Fruit fly (Drosophila melanogaster) whole organism, prepupa: ENCODE results near the gene CG2839.
A peak's percentile ranks its signal among the peaks of the same experiment; 100 is the strongest.

Experiments used
- Blimp-1 ChIP-seq: fragments of 200-800 bp; sonication (Bioruptor generic); optimal IDR thresholded peaks from 3 replicates; lab custom pipeline; 2017; ENCODE audit warnings: missing biosample characterization, missing genetic modification characterization, mild to moderate bottlenecking, moderate library complexity, missing genetic modification reagents
- CG10669 ChIP-seq: fragments of 200-800 bp; sonication (Bioruptor generic); optimal IDR thresholded peaks from 3 replicates; lab custom pipeline; 2018; ENCODE audit warnings: missing biosample characterization, mild to moderate bottlenecking, missing genetic modification characterization, moderate library complexity
- CG11762 ChIP-seq: fragments of 200-800 bp; sonication (Bioruptor generic); optimal IDR thresholded peaks from 3 replicates; lab custom pipeline; 2016; ENCODE audit warnings: missing biosample characterization, missing genetic modification characterization; ENCODE audit not compliant: insufficient read depth
- CG11902 ChIP-seq: fragments of 200-800 bp; sonication (Bioruptor generic); optimal IDR thresholded peaks from 3 replicates; lab custom pipeline; 2016; ENCODE audit warnings: missing biosample characterization, missing genetic modification characterization
- CG15336 ChIP-seq: fragments of 200-800 bp; sonication (Bioruptor generic); IDR thresholded peaks from 2 replicates; pipeline ENCODE4 v1.3.6; 2022; ENCODE audit warnings: missing biosample characterization, missing genetic modification characterization
- CG1621 ChIP-seq: fragments of 200-800 bp; sonication (Bioruptor generic); optimal IDR thresholded peaks from 3 replicates; lab custom pipeline; 2018; ENCODE audit warnings: missing biosample characterization, mild to moderate bottlenecking, missing genetic modification characterization
- CG16779 ChIP-seq: fragments of 200-800 bp; sonication (Bioruptor generic); optimal IDR thresholded peaks from 3 replicates; lab custom pipeline; 2017; ENCODE audit warnings: missing biosample characterization, mild to moderate bottlenecking, missing genetic modification characterization
- CG3032 ChIP-seq: fragments of 200-800 bp; optimal IDR thresholded peaks from 2 replicates; lab custom pipeline; 2019; ENCODE audit warnings: missing biosample characterization, mild to moderate bottlenecking, missing genetic modification characterization, moderate library complexity
- CG32006 ChIP-seq: fragments of 200-800 bp; sonication (Bioruptor generic); optimal IDR thresholded peaks from 3 replicates; lab custom pipeline; 2017; ENCODE audit warnings: missing biosample characterization, mild to moderate bottlenecking, missing genetic modification characterization
- CG34406 ChIP-seq: fragments of 200-800 bp; sonication (Bioruptor generic); optimal IDR thresholded peaks from 3 replicates; lab custom pipeline; 2016; ENCODE audit warnings: missing biosample characterization, missing genetic modification characterization
- CG3919 ChIP-seq: fragments of 200-800 bp; sonication (Bioruptor generic); optimal IDR thresholded peaks from 3 replicates; lab custom pipeline; 2016; ENCODE audit warnings: missing biosample characterization, missing genetic modification characterization
- CG4318 ChIP-seq: fragments of 200-800 bp; sonication (Bioruptor generic); optimal IDR thresholded peaks from 3 replicates; lab custom pipeline; 2017; ENCODE audit warnings: missing biosample characterization, mild to moderate bottlenecking, missing genetic modification characterization
- CG6163 ChIP-seq: fragments of 200-800 bp; sonication (Bioruptor generic); IDR thresholded peaks from 3 replicates; pipeline ENCODE4 v1.3.6; 2022; ENCODE audit warnings: missing biosample characterization, missing genetic modification characterization
- CG6276 ChIP-seq: fragments of 200-800 bp; sonication (Bioruptor generic); optimal IDR thresholded peaks from 2 replicates; lab custom pipeline; 2017; ENCODE audit warnings: missing biosample characterization, mild to moderate bottlenecking, missing genetic modification characterization
- CG6792 ChIP-seq: fragments of 200-800 bp; sonication (Bioruptor generic); optimal IDR thresholded peaks from 3 replicates; lab custom pipeline; 2016; ENCODE audit warnings: missing biosample characterization, missing genetic modification characterization
- CG6854 ChIP-seq: fragments of 200-800 bp; sonication (Bioruptor generic); optimal IDR thresholded peaks from 2 replicates; lab custom pipeline; 2017; ENCODE audit warnings: missing biosample characterization, mild to moderate bottlenecking, missing genetic modification characterization
- CG7368 ChIP-seq: fragments of 200-800 bp; sonication (Bioruptor generic); optimal IDR thresholded peaks from 3 replicates; lab custom pipeline; 2016; ENCODE audit warnings: missing biosample characterization, missing genetic modification characterization
- CG8119 ChIP-seq: fragments of 200-800 bp; sonication (Bioruptor generic); IDR thresholded peaks from 3 replicates; pipeline ENCODE4 v1.3.6; 2022; ENCODE audit warnings: missing biosample characterization, missing genetic modification characterization
- CG8319 ChIP-seq: fragments of 200-800 bp; sonication (Bioruptor generic); optimal IDR thresholded peaks from 3 replicates; lab custom pipeline; 2016; ENCODE audit warnings: missing biosample characterization, missing genetic modification characterization
- CG9139 ChIP-seq: fragments of 200-800 bp; sonication (Bioruptor generic); optimal IDR thresholded peaks from 3 replicates; lab custom pipeline; 2017; ENCODE audit warnings: missing biosample characterization, mild to moderate bottlenecking, missing genetic modification characterization
- Eip75B ChIP-seq: fragments of 200-800 bp; sonication (Bioruptor generic); optimal IDR thresholded peaks from 3 replicates; lab custom pipeline; 2016; ENCODE audit warnings: missing biosample characterization, missing genetic modification characterization
- Eip78C ChIP-seq: fragments of 200-800 bp; sonication (Bioruptor generic); peaks from one replicate; lab custom pipeline; 2016; ENCODE audit warnings: missing biosample characterization, missing genetic modification characterization
- Ets21C ChIP-seq: fragments of 200-800 bp; sonication (Bioruptor generic); optimal IDR thresholded peaks from 3 replicates; lab custom pipeline; 2016; ENCODE audit warnings: missing biosample characterization, missing genetic modification characterization
- Ets96B ChIP-seq: fragments of 200-800 bp; optimal IDR thresholded peaks from 2 replicates; lab custom pipeline; 2019; ENCODE audit warnings: missing biosample characterization, mild to moderate bottlenecking, missing genetic modification characterization, moderate library complexity
- Gug ChIP-seq: fragments of 200-800 bp; sonication (Bioruptor generic); IDR thresholded peaks from 2 replicates; pipeline ENCODE4 v1.3.6; 2022; ENCODE audit warnings: missing biosample characterization, missing genetic modification characterization
- Hr38 ChIP-seq: sonication (Bioruptor generic); optimal IDR thresholded peaks from 2 replicates; lab custom pipeline; 2016; ENCODE audit warnings: missing biosample characterization, missing genetic modification characterization
- Lpt ChIP-seq: fragments of 200-800 bp; sonication (Bioruptor generic); optimal IDR thresholded peaks from 3 replicates; lab custom pipeline; 2016; ENCODE audit warnings: missing biosample characterization, missing genetic modification characterization
- Met ChIP-seq: fragments of 200-800 bp; sonication (Bioruptor generic); optimal IDR thresholded peaks from 3 replicates; lab custom pipeline; 2016; ENCODE audit warnings: missing biosample characterization, missing genetic modification characterization
- Smox ChIP-seq: fragments of 200-800 bp; sonication (Bioruptor generic); optimal IDR thresholded peaks from 3 replicates; lab custom pipeline; 2016; ENCODE audit warnings: missing biosample characterization, missing genetic modification characterization
- Sox102F ChIP-seq: fragments of 200-800 bp; sonication (Bioruptor generic); optimal IDR thresholded peaks from 2 replicates; lab custom pipeline; 2016; ENCODE audit warnings: missing biosample characterization, mild to moderate bottlenecking, missing genetic modification characterization
- Sox14 ChIP-seq: fragments of 200-800 bp; sonication (Bioruptor generic); optimal IDR thresholded peaks from 3 replicates; lab custom pipeline; 2016; ENCODE audit warnings: missing biosample characterization, missing genetic modification characterization
- Sox15 ChIP-seq: fragments of 200-800 bp; sonication (Bioruptor generic); optimal IDR thresholded peaks from 3 replicates; lab custom pipeline; 2016; ENCODE audit warnings: missing biosample characterization, missing genetic modification characterization
- achi ChIP-seq: fragments of 200-800 bp; sonication (Bioruptor generic); optimal IDR thresholded peaks from 3 replicates; lab custom pipeline; 2016; ENCODE audit warnings: missing biosample characterization, missing genetic modification characterization
- acj6 ChIP-seq: fragments of 200-800 bp; sonication (Bioruptor generic); optimal IDR thresholded peaks from 3 replicates; lab custom pipeline; 2016; ENCODE audit warnings: missing biosample characterization, missing genetic modification characterization
- dac ChIP-seq: fragments of 200-800 bp; sonication (Bioruptor generic); optimal IDR thresholded peaks from 2 replicates; lab custom pipeline; 2017; ENCODE audit warnings: missing biosample characterization, mild to moderate bottlenecking, missing genetic modification characterization
- dsx ChIP-seq: fragments of 200-800 bp; optimal IDR thresholded peaks from 3 replicates; lab custom pipeline; 2019; ENCODE audit warnings: missing biosample characterization, mild to moderate bottlenecking, missing genetic modification characterization, moderate library complexity; ENCODE audit not compliant: poor library complexity, severe bottlenecking
- fd59A ChIP-seq: fragments of 200-800 bp; sonication (Bioruptor generic); optimal IDR thresholded peaks from 2 replicates; lab custom pipeline; 2017; ENCODE audit warnings: missing biosample characterization, mild to moderate bottlenecking, missing genetic modification characterization, missing genetic modification reagents
- fkh ChIP-seq: fragments of 200-800 bp; sonication (Bioruptor generic); optimal IDR thresholded peaks from 3 replicates; lab custom pipeline; 2017; ENCODE audit warnings: missing biosample characterization, mild to moderate bottlenecking, missing genetic modification characterization, moderate library complexity
- lz ChIP-seq: fragments of 200-800 bp; sonication (Bioruptor generic); optimal IDR thresholded peaks from 3 replicates; lab custom pipeline; 2016; ENCODE audit warnings: missing biosample characterization, missing genetic modification characterization
- net ChIP-seq: fragments of 200-800 bp; sonication (Bioruptor generic); optimal IDR thresholded peaks from 3 replicates; lab custom pipeline; 2016; ENCODE audit warnings: missing biosample characterization, missing genetic modification characterization
- pdm3 ChIP-seq: fragments of 200-800 bp; sonication (Bioruptor generic); optimal IDR thresholded peaks from 3 replicates; lab custom pipeline; 2016; ENCODE audit warnings: missing biosample characterization, missing genetic modification characterization
- salr ChIP-seq, 2 experiments: fragments of 200-800 bp; sonication (Bioruptor generic); optimal IDR thresholded peaks; 3 replicates each; lab custom pipeline; 2016 to 2018; ENCODE audit warnings: missing biosample characterization in 2 of 2, missing genetic modification characterization in 2 of 2, mild to moderate bottlenecking in 1 of 2
- spab ChIP-seq: fragments of 200-800 bp; sonication (Bioruptor generic); optimal IDR thresholded peaks from 2 replicates; lab custom pipeline; 2017; ENCODE audit warnings: missing biosample characterization, mild to moderate bottlenecking, missing genetic modification characterization, missing genetic modification reagents
- svp ChIP-seq: fragments of 200-800 bp; sonication (Bioruptor generic); peaks from one replicate; lab custom pipeline; 2016; ENCODE audit warnings: missing biosample characterization, missing genetic modification characterization
- topi ChIP-seq: fragments of 200-800 bp; sonication (Bioruptor generic); optimal IDR thresholded peaks from 3 replicates; lab custom pipeline; 2016; ENCODE audit warnings: missing biosample characterization, missing genetic modification characterization
- vri ChIP-seq: fragments of 200-800 bp; sonication (Bioruptor generic); optimal IDR thresholded peaks from 3 replicates; lab custom pipeline; 2016; ENCODE audit warnings: missing biosample characterization, mild to moderate bottlenecking, missing genetic modification characterization

Gene CG2839

dm6 chr2L:668948-669581, 43.6 kb downstream of the CG2839 start (continued):
- TF ChIP-seq fd59A (GFP tag; lab: Kevin White, UChicago), result peak; percentile 75
- peak; percentile 81 for TF ChIP-seq Eip75B (GFP tag; lab: Kevin White, UChicago)
- peak; percentile 80 for TF ChIP-seq CG3919
- peak; percentile 86 for TF ChIP-seq lz (GFP tag; lab: Kevin White, UChicago)
- peak; percentile 36; the same call in 1 of the 3 replicates for TF ChIP-seq CG8119 (GFP tag; lab: Robert Waterston, UW)
- no peak for TF ChIP-seq Hr38 (GFP tag; lab: Kevin White, UChicago)
- peak in 1 of 2 experiments; percentile 40 for TF ChIP-seq salr (GFP tag; optimal IDR thresholded peaks at IDR 0.05; lab: Kevin White, UChicago)
- peak; percentile 90 for TF ChIP-seq Met (GFP tag; lab: Kevin White, UChicago)
- peak; percentile 90 for TF ChIP-seq topi
- peak; percentile 78 for TF ChIP-seq CG7368 (GFP tag; lab: Kevin White, UChicago)
- TF ChIP-seq dac (GFP tag; lab: Kevin White, UChicago), result no peak
- TF ChIP-seq CG10669 (GFP tag; lab: Kevin White, UChicago), result peak; percentile 80
- peak; percentile 88 for TF ChIP-seq Smox (GFP tag; lab: Kevin White, UChicago)
- peak; percentile 87 for TF ChIP-seq Sox102F
- TF ChIP-seq CG8319 (GFP tag; lab: Kevin White, UChicago), result peak; percentile 77

dm6 chr2L:670771-671170, 45.3 kb downstream of the CG2839 start:
- peak; percentile 97 for TF ChIP-seq Eip78C
- no peak for TF ChIP-seq fkh
- TF ChIP-seq topi, result peak; percentile 90
- TF ChIP-seq CG7368 (GFP tag; lab: Kevin White, UChicago), result peak; percentile 76
- TF ChIP-seq vri (GFP tag; lab: Kevin White, UChicago), result peak; percentile 85
- TF ChIP-seq CG34406 (GFP tag; lab: Kevin White, UChicago), result peak; percentile 76
- TF ChIP-seq dsx (GFP tag; lab: Kevin White, UChicago), result peak; percentile 91
- peak; percentile 91 for TF ChIP-seq CG3919
- TF ChIP-seq Met (GFP tag; lab: Kevin White, UChicago), result peak; percentile 86
- TF ChIP-seq CG1621 (tag; lab: Kevin White, UChicago), result peak; percentile 92
- no peak for TF ChIP-seq CG4318
- TF ChIP-seq CG11762 (GFP tag; lab: Kevin White, UChicago), result peak; percentile 79
- TF ChIP-seq CG15336 (GFP tag; lab: Robert Waterston, UW), result no peak
- peak; percentile 89 for TF ChIP-seq CG9139
- TF ChIP-seq Blimp-1 (GFP tag; lab: Kevin White, UChicago), result peak; percentile 56
- TF ChIP-seq achi (GFP tag; lab: Kevin White, UChicago), result peak; percentile 86
- TF ChIP-seq CG6792 (GFP tag; lab: Kevin White, UChicago), result peak; percentile 87
- TF ChIP-seq Gug, result no peak
- TF ChIP-seq Sox15 (GFP tag; lab: Kevin White, UChicago), result peak; percentile 69
- peak; percentile 95 for TF ChIP-seq fd59A (GFP tag; lab: Kevin White, UChicago)
- peak; percentile 87 for TF ChIP-seq acj6 (GFP tag; lab: Kevin White, UChicago)
- peak; percentile 77 for TF ChIP-seq CG11902 (GFP tag; lab: Kevin White, UChicago)
- peak; percentile 67 for TF ChIP-seq CG16779 (tag; lab: Kevin White, UChicago)
- peak; percentile 93 for TF ChIP-seq CG10669 (GFP tag; lab: Kevin White, UChicago)
- peak; percentile 62 to 91 for TF ChIP-seq salr (GFP tag; optimal IDR thresholded peaks at IDR 0.05; lab: Kevin White, UChicago)
- peak; percentile 54; the same call in 1 of the 3 replicates for TF ChIP-seq CG8119 (GFP tag; lab: Robert Waterston, UW)
- no peak for TF ChIP-seq CG6276
- peak; percentile 92 for TF ChIP-seq Eip75B (GFP tag; lab: Kevin White, UChicago)
- TF ChIP-seq CG32006, result no peak
- peak; percentile 89 for TF ChIP-seq Sox14
- no peak for TF ChIP-seq dac (GFP tag; lab: Kevin White, UChicago)
- peak; percentile 73 for TF ChIP-seq Ets21C (GFP tag; lab: Kevin White, UChicago)
- TF ChIP-seq Smox (GFP tag; lab: Kevin White, UChicago), result peak; percentile 87
- peak; percentile 74 for TF ChIP-seq CG8319 (GFP tag; lab: Kevin White, UChicago)
- peak; percentile 95 for TF ChIP-seq CG3032 (tag; lab: Kevin White, UChicago)
- peak; percentile 93 for TF ChIP-seq svp (GFP tag; lab: Kevin White, UChicago)
- TF ChIP-seq Lpt (GFP tag; lab: Kevin White, UChicago), result peak; percentile 27
- TF ChIP-seq Ets96B, result peak; percentile 96
- TF ChIP-seq spab (GFP tag; lab: Kevin White, UChicago), result peak; percentile 94
- TF ChIP-seq CG6163 (GFP tag; lab: Robert Waterston, UW), result peak; percentile 90
- TF ChIP-seq Sox102F, result peak; percentile 82
- peak; percentile 66 for TF ChIP-seq CG6854 (GFP tag; lab: Kevin White, UChicago)
- TF ChIP-seq lz (GFP tag; lab: Kevin White, UChicago), result peak; percentile 84
- peak; percentile 72 for TF ChIP-seq net (GFP tag; lab: Kevin White, UChicago)
- TF ChIP-seq pdm3 (GFP tag; lab: Kevin White, UChicago), result peak; percentile 82
